Worm (Caenorhabditis elegans) whole organism, L1 larva: ENCODE data around the gene Y54G11A.9.
A peak's percentile ranks its signal among the peaks of the same experiment; 100 is the strongest.

ENCODE experiments used
- blmp-1 ChIP-seq: fragments of 150-350 bp; optimal IDR thresholded peaks from 2 replicates; lab custom pipeline; 2014; ENCODE audit warnings: missing biosample characterization, missing genetic modification characterization
- egl-27 ChIP-seq, 2 experiments: fragments of 150-350 bp in 1 of 2; sonication (generic microtip); optimal IDR thresholded peaks; 3 replicates each; lab custom pipeline; 2017 to 2018; ENCODE audit warnings: missing biosample characterization in 2 of 2, missing genetic modification characterization in 2 of 2, missing genetic modification reagents in 2 of 2
- elt-2 ChIP-seq: sonication (generic microtip); optimal IDR thresholded peaks from 2 replicates; lab custom pipeline; 2016; ENCODE audit warnings: missing genetic modification characterization, mild to moderate bottlenecking, inconsistent platforms, missing compliant biosample characterization, missing genetic modification reagents
- elt-3 ChIP-seq, 6 experiments: fragments of 150-350 bp in 1 of 6; sonication (generic microtip); optimal IDR thresholded peaks; 2 replicates each; lab custom pipeline; 2017 to 2018; ENCODE audit warnings: missing biosample characterization in 6 of 6, missing genetic modification characterization in 6 of 6, inconsistent platforms in 1 of 6
- fos-1 ChIP-seq: fragments of 150-350 bp; optimal IDR thresholded peaks from 2 replicates; lab custom pipeline; 2014; ENCODE audit warnings: missing biosample characterization, missing genetic modification characterization
- mdl-1 ChIP-seq, 2 experiments: fragments of 150-350 bp; optimal IDR thresholded peaks; 2 replicates each; lab custom pipeline; 2014 to 2017; ENCODE audit warnings: missing biosample characterization in 2 of 2, missing genetic modification characterization in 2 of 2, inconsistent platforms in 1 of 2
- mep-1 ChIP-seq: fragments of 150-350 bp; optimal IDR thresholded peaks from 2 replicates; lab custom pipeline; 2014; ENCODE audit warnings: missing biosample characterization, missing genetic modification characterization
- nhr-20 ChIP-seq: sonication (generic microtip); optimal IDR thresholded peaks from 2 replicates; lab custom pipeline; 2016; ENCODE audit warnings: mild to moderate bottlenecking, missing genetic modification characterization, missing compliant biosample characterization
- swsn-7 ChIP-seq: sonication (generic microtip); optimal IDR thresholded peaks from 2 replicates; lab custom pipeline; 2016; ENCODE audit warnings: missing genetic modification characterization, missing compliant biosample characterization
- unc-30 ChIP-seq: sonication (generic microtip); optimal IDR thresholded peaks from 2 replicates; lab custom pipeline; 2017; ENCODE audit warnings: missing biosample characterization, missing genetic modification characterization
- unc-86 ChIP-seq: sonication (generic microtip); optimal IDR thresholded peaks from 2 replicates; lab custom pipeline; 2016; ENCODE audit warnings: missing genetic modification characterization, missing compliant biosample characterization

The Y54G11A.9 gene

DNA sequence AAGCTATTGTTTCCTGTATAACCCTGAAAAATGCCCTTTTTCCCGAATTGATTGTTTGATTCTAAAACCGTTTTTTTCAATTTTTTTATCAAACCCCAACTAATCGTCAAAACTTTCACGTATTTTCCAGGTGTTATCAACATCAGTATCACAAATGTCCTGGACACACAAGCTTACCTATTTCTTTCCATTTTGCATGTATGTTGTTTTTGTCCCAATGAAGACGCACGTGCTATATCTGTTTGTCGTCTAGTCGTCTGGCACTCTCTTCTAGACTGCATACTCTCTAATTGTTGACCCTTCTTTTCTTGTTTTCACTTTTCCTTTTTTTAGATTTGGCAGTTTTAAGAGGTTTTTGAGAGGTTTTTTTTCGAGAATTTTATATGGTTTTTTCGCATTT is 49.9 kb downstream of the Y54G11A.9 start (continued):
- TF ChIP-seq egl-27 (tag; optimal IDR thresholded peaks at IDR 0.05; lab: Kevin White, UChicago) (no peak), elt-2 (tag; lab: Kevin White, UChicago) (peak; percentile 87), blmp-1 (peak; percentile 95), swsn-7 (tag; lab: Kevin White, UChicago) (peak; percentile 19), unc-86 (tag; lab: Kevin White, UChicago) (no peak), unc-30 (tag; lab: Kevin White, UChicago) (no peak), elt-3 (tag; optimal IDR thresholded peaks at IDR 0.05; lab: Kevin White, UChicago) (peak in 2 of 6 experiments; percentile 19 to 72), mdl-1 (tag; optimal IDR thresholded peaks at IDR 0.05; lab: Kevin White, UChicago) (peak in 1 of 2 experiments; percentile 96), mep-1 (tag; lab: Kevin White, UChicago) (peak; percentile 75), fos-1 (tag; lab: Kevin White, UChicago) (peak; percentile 32), nhr-20 (tag; lab: Kevin White, UChicago) (peak; percentile 87)
- TF ChIP-seq, all 84 proteins: peak for 23
